Worm (Caenorhabditis elegans): ENCODE measurements around the gene clh-5.

Gene clh-5

DNA sequence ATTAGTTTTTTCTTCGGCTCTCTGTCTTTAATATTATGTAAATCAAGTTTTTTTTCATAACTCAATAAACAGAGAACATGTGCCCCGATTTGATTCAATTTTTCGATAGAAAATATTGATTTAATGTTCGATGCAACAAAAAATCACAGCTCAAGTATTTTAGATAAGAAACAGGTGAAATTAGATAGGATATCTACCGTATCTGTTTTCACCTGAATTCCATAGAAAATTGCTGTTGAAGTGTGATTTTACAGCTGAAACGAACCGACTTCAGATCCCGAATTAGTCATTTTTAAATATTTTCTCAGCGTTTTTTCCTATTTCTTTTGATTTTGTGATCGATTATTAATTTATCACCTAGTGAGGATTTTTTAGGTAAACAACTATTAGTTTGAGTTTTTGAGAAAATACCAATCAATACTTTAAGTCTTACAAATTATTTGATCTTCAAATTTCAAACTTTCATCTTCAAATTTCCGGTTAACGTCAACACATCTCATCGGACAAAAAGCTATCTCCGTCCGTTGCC lies 40.8 kb upstream of the clh-5 start, which contains the start of gene Y9C2UA.1:
Gene Y9C2UA.1, plus strand, starts transcription at position 479 of the 529 bp plus-strand sequence.
- TF ChIP-seq nhr-25 (tag; optimal IDR thresholded peaks at IDR 0.05) = no peak
- no peak for TF ChIP-seq daf-12 (tag; optimal IDR thresholded peaks at IDR 0.05)
- TF ChIP-seq tbx-2 (tag; optimal IDR thresholded peaks at IDR 0.05) = no peak
- no peak for TF ChIP-seq ceh-9 (tag; optimal IDR thresholded peaks at IDR 0.05)
- TF ChIP-seq jun-1 (tag; optimal IDR thresholded peaks at IDR 0.05) = no peak
- no peak for TF ChIP-seq nhr-43 (tag; optimal IDR thresholded peaks at IDR 0.05; ENCODE audit: poor library complexity, severe bottlenecking)
- TF ChIP-seq nhr-11 (tag; optimal IDR thresholded peaks at IDR 0.05) = no peak
- TF ChIP-seq lin-39 (tag; optimal IDR thresholded peaks at IDR 0.05) = no peak
- no peak for TF ChIP-seq ceh-82 (tag; optimal IDR thresholded peaks at IDR 0.05)
- TF ChIP-seq ceh-28 (tag; optimal IDR thresholded peaks at IDR 0.05) = no peak
- no peak for TF ChIP-seq ztf-4 (tag; optimal IDR thresholded peaks at IDR 0.05)
- no peak for TF ChIP-seq R02D3.7 (tag; optimal IDR thresholded peaks at IDR 0.05)
- no peak for TF ChIP-seq nhr-67 (tag; optimal IDR thresholded peaks at IDR 0.05)
- no peak for TF ChIP-seq skn-1 (tag; optimal IDR thresholded peaks at IDR 0.05)

ce11 chrII:9137803-9138202 lies 39.4 kb upstream of the clh-5 start, which contains the start of gene C16D2.3:
C16D2.3 (plus strand) TSS chrII:9138103.
- TF ChIP-seq lin-15B (tag; optimal IDR thresholded peaks at IDR 0.05) (no peak), nhr-25 (tag; optimal IDR thresholded peaks at IDR 0.05) (no peak), zag-1 (tag; optimal IDR thresholded peaks at IDR 0.05) (no peak), lin-39 (tag; optimal IDR thresholded peaks at IDR 0.05) (no peak), elt-1 (tag; optimal IDR thresholded peaks at IDR 0.05) (no peak), jun-1 (tag; optimal IDR thresholded peaks at IDR 0.05) (no peak), daf-12 (tag; optimal IDR thresholded peaks at IDR 0.05) (no peak), ceh-9 (tag; optimal IDR thresholded peaks at IDR 0.05) (no peak), nhr-28 (tag; optimal IDR thresholded peaks at IDR 0.05) (no peak), skn-1 (tag; optimal IDR thresholded peaks at IDR 0.05) (no peak), eor-1 (tag; optimal IDR thresholded peaks at IDR 0.05) (no peak), nhr-43 (tag; optimal IDR thresholded peaks at IDR 0.05; ENCODE audit: poor library complexity, severe bottlenecking) (no peak)

DNA sequence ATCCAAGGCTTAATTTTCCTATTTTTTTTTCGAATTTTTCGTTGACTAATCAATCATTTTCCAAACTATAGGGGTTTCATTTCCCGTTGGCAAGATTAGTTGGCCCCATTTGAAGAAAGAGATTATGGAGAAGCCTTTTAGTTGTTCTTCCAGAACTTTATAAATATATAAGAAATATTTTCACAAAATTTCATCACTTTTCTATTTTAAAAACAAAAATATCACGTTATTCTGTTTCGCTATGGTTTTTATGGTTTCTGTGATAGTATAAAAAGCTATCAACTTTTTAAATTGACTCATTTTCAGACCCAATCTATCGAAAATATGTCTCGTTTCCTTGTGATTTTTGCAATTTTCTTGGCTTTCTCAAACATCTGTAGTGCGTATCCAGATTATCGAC lies 37.5 kb upstream of the clh-5 start, which contains the start of gene nlp-78:
Gene nlp-78, plus strand, starts transcription at position 301 of the 400 bp plus-strand sequence.
- no peak for TF ChIP-seq ceh-9 (tag; optimal IDR thresholded peaks at IDR 0.05)
- TF ChIP-seq egl-27 (tag; optimal IDR thresholded peaks at IDR 0.05) = no peak
- no peak for TF ChIP-seq zag-1 (tag; optimal IDR thresholded peaks at IDR 0.05)
- no peak for TF ChIP-seq nhr-237 (tag; optimal IDR thresholded peaks at IDR 0.05)
- TF ChIP-seq sea-2 (GFP tag; optimal IDR thresholded peaks at IDR 0.05) = no peak
- TF ChIP-seq lsy-12 (tag; optimal IDR thresholded peaks at IDR 0.05) = no peak
- TF ChIP-seq hmg-11 (tag; optimal IDR thresholded peaks at IDR 0.05) = no peak
- no peak for TF ChIP-seq nhr-76 (tag; optimal IDR thresholded peaks at IDR 0.05)
- TF ChIP-seq snpc-4 (tag; optimal IDR thresholded peaks at IDR 0.05) = no peak
- no peak for TF ChIP-seq elt-1 (tag; optimal IDR thresholded peaks at IDR 0.05)
- no peak for TF ChIP-seq nhr-25 (tag; optimal IDR thresholded peaks at IDR 0.05)

DNA sequence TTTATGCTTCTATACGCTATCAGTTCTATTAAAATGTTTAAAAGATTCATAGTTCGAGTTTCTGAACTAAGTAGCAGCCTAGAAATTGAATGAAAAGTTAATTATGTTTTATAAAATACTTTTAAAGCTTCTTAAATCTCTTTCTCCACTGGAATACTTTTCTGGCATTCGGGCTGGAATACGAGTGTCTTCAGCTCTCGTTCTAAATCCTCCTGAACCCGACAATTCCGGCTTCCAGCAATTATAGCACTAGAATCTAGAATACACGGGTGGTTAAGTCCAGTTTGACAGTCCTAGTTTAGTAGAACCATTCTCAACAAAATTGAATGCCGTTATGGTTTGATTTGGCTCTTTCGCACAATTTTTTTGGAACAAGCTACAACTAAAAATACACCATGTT lies 33.9 kb upstream of the clh-5 start:
- TF ChIP-seq ceh-28 (tag; optimal IDR thresholded peaks at IDR 0.05) (peak; percentile 14), nhr-23 (tag; optimal IDR thresholded peaks at IDR 0.05) (no peak), pha-4 (tag; optimal IDR thresholded peaks at IDR 0.05) (no peak), hmg-11 (tag; optimal IDR thresholded peaks at IDR 0.05) (no peak), ceh-82 (tag; optimal IDR thresholded peaks at IDR 0.05) (no peak), elt-2 (tag; optimal IDR thresholded peaks at IDR 0.05) (no peak), lin-39 (tag; optimal IDR thresholded peaks at IDR 0.05) (no peak), egl-27 (tag; optimal IDR thresholded peaks at IDR 0.05) (no peak), nhr-43 (tag; optimal IDR thresholded peaks at IDR 0.05; ENCODE audit: poor library complexity, severe bottlenecking) (peak; percentile 12), lsy-12 (tag; optimal IDR thresholded peaks at IDR 0.05) (peak; percentile 62), egl-5 (tag; optimal IDR thresholded peaks at IDR 0.05) (no peak)

DNA sequence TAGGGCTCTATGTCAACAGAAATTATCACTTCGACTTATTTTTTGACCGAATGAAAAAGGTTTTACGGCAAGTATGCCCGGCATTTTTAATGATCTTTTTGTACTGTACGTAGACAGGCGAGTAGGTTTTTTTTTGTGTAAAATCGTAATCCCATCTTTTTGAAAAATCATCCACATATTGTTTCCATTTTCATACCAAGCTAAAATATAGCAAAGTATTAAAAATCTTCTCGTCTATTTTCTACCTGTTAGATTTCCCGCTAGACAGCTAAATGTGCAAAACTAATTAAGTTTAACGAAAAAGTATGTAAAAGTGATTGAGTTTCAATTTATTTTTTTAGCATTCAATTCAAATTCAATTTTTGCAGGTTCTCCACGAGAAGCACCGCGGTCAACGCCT lies 33.0 kb upstream of the clh-5 start, which contains the start of gene C16D2.1:
Gene C16D2.1, plus strand, starts transcription at position 301 of the 400 bp plus-strand sequence.
- no peak for TF ChIP-seq snpc-4 (tag; optimal IDR thresholded peaks at IDR 0.05)
- TF ChIP-seq elt-3 (tag; optimal IDR thresholded peaks at IDR 0.05) = no peak
- no peak for TF ChIP-seq nhr-25 (tag; optimal IDR thresholded peaks at IDR 0.05)
- TF ChIP-seq hmg-11 (tag; optimal IDR thresholded peaks at IDR 0.05) = no peak
- TF ChIP-seq lin-15B (tag; optimal IDR thresholded peaks at IDR 0.05) = no peak
- TF ChIP-seq nhr-12 (tag; optimal IDR thresholded peaks at IDR 0.05) = no peak
- TF ChIP-seq fkh-2 (tag; optimal IDR thresholded peaks at IDR 0.05) = no peak
- no peak for TF ChIP-seq lin-39 (tag; optimal IDR thresholded peaks at IDR 0.05)
- TF ChIP-seq nhr-28 (tag; optimal IDR thresholded peaks at IDR 0.05) = no peak
- no peak for TF ChIP-seq unc-62 (GFP tag; optimal IDR thresholded peaks at IDR 0.05)
- TF ChIP-seq skn-1 (tag; optimal IDR thresholded peaks at IDR 0.05) = no peak
- TF ChIP-seq pqm-1 (tag; optimal IDR thresholded peaks at IDR 0.05) = no peak
- TF ChIP-seq nhr-76 (tag; optimal IDR thresholded peaks at IDR 0.05) = no peak
- TF ChIP-seq nhr-23 (tag; optimal IDR thresholded peaks at IDR 0.05) = no peak
- TF ChIP-seq egl-27 (tag; optimal IDR thresholded peaks at IDR 0.05) = no peak
- TF ChIP-seq nhr-43 (tag; optimal IDR thresholded peaks at IDR 0.05; ENCODE audit: poor library complexity, severe bottlenecking) = no peak
- no peak for TF ChIP-seq nhr-237 (tag; optimal IDR thresholded peaks at IDR 0.05)
- no peak for TF ChIP-seq nhr-77 (tag; optimal IDR thresholded peaks at IDR 0.05)
- no peak for TF ChIP-seq nhr-11 (tag; optimal IDR thresholded peaks at IDR 0.05)
